Fruit fly (Drosophila melanogaster): ENCODE results near the gene Prp16.

Gene Prp16

DNA sequence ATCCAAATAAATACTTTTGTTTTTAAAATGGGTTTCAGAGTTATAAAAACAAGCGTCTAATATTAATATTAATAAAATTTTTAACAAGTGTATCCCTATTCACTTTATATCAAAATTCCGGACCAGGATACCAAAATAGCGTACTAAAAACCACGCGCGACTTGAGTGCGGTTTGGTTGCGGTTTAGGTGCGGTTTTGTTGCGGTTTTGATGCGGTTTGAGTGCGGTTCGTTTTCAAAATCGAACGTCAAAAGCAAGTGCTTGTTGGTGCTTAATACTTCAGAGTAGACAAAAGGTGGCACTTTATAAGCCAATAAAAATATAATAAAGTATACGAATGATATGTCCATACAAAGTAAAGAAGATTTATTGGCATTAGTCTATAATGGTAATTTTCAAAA, 25.5 kb upstream of the Prp16 start:
- TF ChIP-seq cnc (optimal IDR thresholded peaks at IDR 0.05), result no peak
- TF ChIP-seq toe (GFP tag; optimal IDR thresholded peaks at IDR 0.05), result no peak
- no peak for TF ChIP-seq CG7101 (tag; optimal IDR thresholded peaks at IDR 0.05)
- no peak for TF ChIP-seq Clk (GFP tag; optimal IDR thresholded peaks at IDR 0.05)
- no peak for TF ChIP-seq pad (GFP tag; optimal IDR thresholded peaks at IDR 0.05)
- TF ChIP-seq CG5204 (GFP tag; optimal IDR thresholded peaks at IDR 0.05), result no peak
- TF ChIP-seq Crg-1 (GFP tag; optimal IDR thresholded peaks at IDR 0.05), result no peak
- no peak for TF ChIP-seq Hr96 (GFP tag; optimal IDR thresholded peaks at IDR 0.05)
- no peak for TF ChIP-seq ovo (GFP tag; optimal IDR thresholded peaks at IDR 0.05)
- no peak for TF ChIP-seq tj (GFP tag; optimal IDR thresholded peaks at IDR 0.05)
- no peak for TF ChIP-seq CG7045 (GFP tag; optimal IDR thresholded peaks at IDR 0.05)
- TF ChIP-seq cic (GFP tag; optimal IDR thresholded peaks at IDR 0.05), result no peak
- no peak for TF ChIP-seq CG12768 (GFP tag; optimal IDR thresholded peaks at IDR 0.05)
- TF ChIP-seq CG11617 (GFP tag; optimal IDR thresholded peaks at IDR 0.05), result no peak
- TF ChIP-seq kay (GFP tag; ENCODE audit: borderline replicate concordance), result no peak
- no peak for TF ChIP-seq Mnt (GFP tag; optimal IDR thresholded peaks at IDR 0.05)
- no peak for TF ChIP-seq CG1620 (GFP tag; optimal IDR thresholded peaks at IDR 0.05)

DNA sequence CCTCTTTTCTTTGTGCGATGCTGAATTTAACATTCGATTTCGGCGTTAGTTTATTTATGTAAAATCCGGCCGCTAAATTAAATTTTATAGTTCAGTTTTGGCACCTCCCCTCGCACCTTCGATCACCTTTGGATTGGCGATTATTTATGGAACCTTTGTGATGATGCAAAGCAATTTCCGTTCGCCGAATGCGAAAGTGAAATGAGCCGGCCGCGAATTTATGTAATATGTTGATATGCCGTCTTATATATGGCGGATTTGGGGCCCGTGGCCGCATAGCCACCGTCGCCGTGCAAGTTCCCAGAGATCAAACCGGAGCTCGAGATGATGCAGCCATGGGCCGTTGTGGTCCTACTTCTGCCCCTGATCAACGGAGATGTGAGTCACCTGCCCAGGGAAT, 24.5 kb upstream of the Prp16 start, which contains the start of gene CG11581:
Gene CG11581 (plus strand): TSS at position 301 of the 400 bp plus-strand sequence.
- TF ChIP-seq bab1 (GFP tag; optimal IDR thresholded peaks at IDR 0.05) (no peak), Crg-1 (GFP tag; optimal IDR thresholded peaks at IDR 0.05) (no peak), pad (GFP tag; optimal IDR thresholded peaks at IDR 0.05) (no peak), Mnt (GFP tag; optimal IDR thresholded peaks at IDR 0.05) (no peak), CG7101 (tag; optimal IDR thresholded peaks at IDR 0.05) (no peak), cnc (optimal IDR thresholded peaks at IDR 0.05) (no peak), cic (GFP tag; optimal IDR thresholded peaks at IDR 0.05) (no peak), Hr96 (GFP tag; optimal IDR thresholded peaks at IDR 0.05) (no peak), CG12768 (GFP tag; optimal IDR thresholded peaks at IDR 0.05) (no peak), CG11617 (GFP tag; optimal IDR thresholded peaks at IDR 0.05) (no peak), CG1620 (GFP tag; optimal IDR thresholded peaks at IDR 0.05) (no peak), ovo (GFP tag; optimal IDR thresholded peaks at IDR 0.05) (no peak), tj (GFP tag; optimal IDR thresholded peaks at IDR 0.05) (no peak), kay (GFP tag; ENCODE audit: borderline replicate concordance) (no peak), toe (GFP tag; optimal IDR thresholded peaks at IDR 0.05) (no peak), CG7045 (GFP tag; optimal IDR thresholded peaks at IDR 0.05) (no peak), CG5204 (GFP tag; optimal IDR thresholded peaks at IDR 0.05) (no peak), Clk (GFP tag; optimal IDR thresholded peaks at IDR 0.05) (no peak), CG14711 (tag; optimal IDR thresholded peaks at IDR 0.05) (no peak)

DNA sequence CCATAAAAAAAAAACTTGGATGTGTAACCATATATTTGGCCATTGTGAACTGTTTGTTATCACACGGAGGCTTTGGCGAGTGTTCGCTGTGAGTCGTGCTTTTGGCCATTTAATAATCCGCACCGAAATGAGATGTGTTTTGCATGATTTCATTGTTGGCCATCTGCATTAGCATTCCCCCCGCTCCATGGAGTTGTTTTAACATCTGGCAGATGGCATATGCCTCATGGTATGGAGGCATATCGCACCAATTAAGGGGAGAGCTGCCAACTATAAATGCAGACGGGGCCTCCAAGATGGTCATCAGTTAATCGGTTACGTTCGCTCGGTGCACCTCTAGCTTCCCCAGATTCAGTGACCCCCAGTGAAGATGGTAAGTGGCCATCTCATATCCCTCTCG, 20.4 kb upstream of the Prp16 start, which contains the start of gene CG11584:
Gene CG11584 (plus strand): TSS at position 301 of the 400 bp plus-strand sequence.
- TF ChIP-seq CG11617 (GFP tag; optimal IDR thresholded peaks at IDR 0.05) (no peak), pad (GFP tag; optimal IDR thresholded peaks at IDR 0.05) (no peak), tj (GFP tag; optimal IDR thresholded peaks at IDR 0.05) (no peak), CG33017 (tag; optimal IDR thresholded peaks at IDR 0.05) (no peak), CG12768 (GFP tag; optimal IDR thresholded peaks at IDR 0.05) (no peak), CG1620 (GFP tag; optimal IDR thresholded peaks at IDR 0.05) (no peak), CG5204 (GFP tag; optimal IDR thresholded peaks at IDR 0.05) (no peak), CG14711 (tag; optimal IDR thresholded peaks at IDR 0.05) (no peak), ovo (GFP tag; optimal IDR thresholded peaks at IDR 0.05) (no peak), cic (GFP tag; optimal IDR thresholded peaks at IDR 0.05) (no peak), Mnt (GFP tag; optimal IDR thresholded peaks at IDR 0.05) (no peak), Crg-1 (GFP tag; optimal IDR thresholded peaks at IDR 0.05) (no peak), Clk (GFP tag; optimal IDR thresholded peaks at IDR 0.05) (no peak), kay (GFP tag; ENCODE audit: borderline replicate concordance) (no peak), cnc (optimal IDR thresholded peaks at IDR 0.05) (no peak), toe (GFP tag; optimal IDR thresholded peaks at IDR 0.05) (no peak), bab1 (GFP tag; optimal IDR thresholded peaks at IDR 0.05) (no peak), CG7101 (tag; optimal IDR thresholded peaks at IDR 0.05) (no peak), Hr96 (GFP tag; optimal IDR thresholded peaks at IDR 0.05) (no peak)

DNA sequence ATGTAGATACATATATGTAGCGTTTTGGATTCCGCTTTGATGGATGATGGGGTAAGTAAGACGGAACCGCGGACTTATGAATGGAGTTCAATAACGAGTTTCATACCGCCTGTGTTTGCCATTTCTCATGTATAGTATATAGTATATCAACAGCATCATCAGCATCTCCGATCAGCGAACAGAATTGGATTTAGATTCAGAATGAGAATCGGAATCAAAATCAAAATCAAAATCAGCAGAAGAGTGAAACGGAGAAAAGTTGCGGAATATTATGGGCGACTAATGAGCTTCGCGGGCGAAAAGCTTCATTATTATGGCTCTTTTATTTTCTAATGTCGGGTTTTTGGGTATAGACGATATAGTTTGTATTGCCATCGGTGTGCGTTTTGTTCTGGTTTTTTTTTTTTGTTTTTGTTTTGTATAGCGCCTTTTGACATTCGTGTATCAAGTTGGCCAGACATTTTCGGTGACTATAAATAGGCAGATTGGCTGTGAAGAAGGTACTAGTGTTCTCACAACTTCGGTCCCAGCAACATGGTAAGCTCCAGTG, 17.0 kb upstream of the Prp16 start, which contains the start of gene CG32603:
Gene CG32603 (plus strand): TSS at position 500 of the 550 bp plus-strand sequence.
- TF ChIP-seq CG7101 (tag; optimal IDR thresholded peaks at IDR 0.05) (no peak), ovo (GFP tag; optimal IDR thresholded peaks at IDR 0.05) (no peak), Hr96 (GFP tag; optimal IDR thresholded peaks at IDR 0.05) (no peak), toe (GFP tag; optimal IDR thresholded peaks at IDR 0.05) (no peak), CG14711 (tag; optimal IDR thresholded peaks at IDR 0.05) (no peak), Clk (GFP tag; optimal IDR thresholded peaks at IDR 0.05) (no peak), kay (GFP tag; ENCODE audit: borderline replicate concordance) (no peak), CG1620 (GFP tag; optimal IDR thresholded peaks at IDR 0.05) (no peak), CG12768 (GFP tag; optimal IDR thresholded peaks at IDR 0.05) (no peak), cnc (optimal IDR thresholded peaks at IDR 0.05) (no peak), cic (GFP tag; optimal IDR thresholded peaks at IDR 0.05) (no peak), CG11617 (GFP tag; optimal IDR thresholded peaks at IDR 0.05) (no peak), CG33017 (tag; optimal IDR thresholded peaks at IDR 0.05) (no peak), CG7045 (GFP tag; optimal IDR thresholded peaks at IDR 0.05) (no peak), CG5204 (GFP tag; optimal IDR thresholded peaks at IDR 0.05) (no peak), pad (GFP tag; optimal IDR thresholded peaks at IDR 0.05) (no peak), Crg-1 (GFP tag; optimal IDR thresholded peaks at IDR 0.05) (no peak), Mnt (GFP tag; optimal IDR thresholded peaks at IDR 0.05) (no peak), tj (GFP tag; optimal IDR thresholded peaks at IDR 0.05) (no peak), bab1 (GFP tag; optimal IDR thresholded peaks at IDR 0.05) (no peak)

DNA sequence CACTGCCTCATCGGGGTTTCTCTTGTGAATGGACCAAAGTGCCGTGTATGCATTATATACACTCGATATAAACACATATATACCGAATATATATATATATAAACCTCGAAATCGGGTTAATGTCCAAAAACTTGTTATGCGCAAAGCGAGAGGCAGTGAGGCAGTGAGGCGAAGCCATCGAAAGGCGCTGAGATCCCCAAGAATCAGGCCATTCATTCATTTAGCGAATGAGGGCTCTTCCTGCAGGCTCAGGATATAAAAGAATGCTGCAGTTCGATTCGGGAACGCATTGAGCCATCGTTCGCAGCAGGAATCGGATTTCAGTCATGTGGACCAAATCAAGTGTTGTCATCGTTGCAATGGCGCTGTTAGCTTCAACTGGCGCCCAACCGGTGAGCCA, 14.2 kb upstream of the Prp16 start, which contains the start of gene CG12481:
Gene CG12481 (plus strand): TSS at position 301 of the 400 bp plus-strand sequence.
- no peak for TF ChIP-seq cnc (optimal IDR thresholded peaks at IDR 0.05)

DNA sequence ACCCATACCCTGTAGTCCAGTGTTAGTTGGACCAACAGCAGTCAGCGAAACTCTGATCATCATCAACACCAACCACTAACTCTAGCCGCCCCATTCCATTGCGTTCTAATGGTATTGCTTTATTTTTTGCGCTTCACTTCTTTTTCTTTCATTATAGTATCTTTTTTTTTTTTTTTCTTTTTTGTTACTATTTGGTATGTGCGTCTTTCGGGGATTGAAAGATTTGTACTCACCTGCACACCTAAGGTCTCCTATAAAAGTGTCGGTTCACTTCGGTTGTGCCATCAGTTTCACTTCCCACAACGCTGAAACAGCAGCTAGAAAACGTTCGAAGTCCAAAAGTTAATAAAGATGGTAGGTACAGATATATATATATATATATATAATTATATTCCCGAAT, 11.9 kb upstream of the Prp16 start, which contains the start of gene CG11585:
Gene CG11585 (plus strand): TSS at position 301 of the 400 bp plus-strand sequence.
- no peak for TF ChIP-seq toe (GFP tag; optimal IDR thresholded peaks at IDR 0.05)
- TF ChIP-seq CG1620 (GFP tag; optimal IDR thresholded peaks at IDR 0.05), result no peak
- no peak for TF ChIP-seq ovo (GFP tag; optimal IDR thresholded peaks at IDR 0.05)
- no peak for TF ChIP-seq Hr96 (GFP tag; optimal IDR thresholded peaks at IDR 0.05)
- TF ChIP-seq pad (GFP tag; optimal IDR thresholded peaks at IDR 0.05), result no peak
- TF ChIP-seq bab1 (GFP tag; optimal IDR thresholded peaks at IDR 0.05), result no peak
- TF ChIP-seq cic (GFP tag; optimal IDR thresholded peaks at IDR 0.05), result no peak
- no peak for TF ChIP-seq CG7101 (tag; optimal IDR thresholded peaks at IDR 0.05)
- TF ChIP-seq CG12768 (GFP tag; optimal IDR thresholded peaks at IDR 0.05), result no peak
- no peak for TF ChIP-seq tj (GFP tag; optimal IDR thresholded peaks at IDR 0.05)
- TF ChIP-seq CG11617 (GFP tag; optimal IDR thresholded peaks at IDR 0.05), result no peak
- TF ChIP-seq Crg-1 (GFP tag; optimal IDR thresholded peaks at IDR 0.05), result no peak
- no peak for TF ChIP-seq CG7045 (GFP tag; optimal IDR thresholded peaks at IDR 0.05)
- no peak for TF ChIP-seq Mnt (GFP tag; optimal IDR thresholded peaks at IDR 0.05)

Data from whole organism, adult.